Worm (Caenorhabditis elegans) whole organism, early embryonic: ENCODE results near the gene fkh-9.

Experiments
- B0310.2 ChIP-seq: sonication (generic microtip); optimal IDR thresholded peaks from 2 replicates; lab custom pipeline; 2016; ENCODE audit warnings: mild to moderate bottlenecking, missing genetic modification characterization, missing compliant biosample characterization
- F13C5.2 ChIP-seq: sonication (generic microtip); optimal IDR thresholded peaks from 2 replicates; lab custom pipeline; 2017; ENCODE audit warnings: mild to moderate bottlenecking, missing genetic modification characterization, inconsistent platforms, missing compliant biosample characterization
- aly-1 ChIP-seq: sonication (generic microtip); optimal IDR thresholded peaks from 2 replicates; lab custom pipeline; 2016; ENCODE audit warnings: missing genetic modification characterization, missing compliant biosample characterization
- ama-1 ChIP-seq: fragments of 150-350 bp; optimal IDR thresholded peaks from 2 replicates; lab custom pipeline; 2014
- ceh-13 ChIP-seq: fragments of 200-800 bp; sonication (Bioruptor generic); optimal IDR thresholded peaks from 2 replicates; lab custom pipeline; 2018; ENCODE audit warnings: mild to moderate bottlenecking, missing genetic modification characterization, missing compliant biosample characterization
- ceh-36 ChIP-seq: sonication (generic microtip); optimal IDR thresholded peaks from 2 replicates; lab custom pipeline; 2016; ENCODE audit warnings: missing genetic modification characterization, inconsistent platforms, missing compliant biosample characterization
- ets-7 ChIP-seq: sonication (generic microtip); optimal IDR thresholded peaks from 2 replicates; lab custom pipeline; 2016; ENCODE audit warnings: missing genotype, missing genetic modification characterization, missing compliant biosample characterization
- flt-1 ChIP-seq: fragments of 200-800 bp; sonication (Bioruptor generic); IDR thresholded peaks from 2 replicates; pipeline ENCODE4 v1.3.6; 2022; ENCODE audit warnings: missing genetic modification characterization, missing compliant biosample characterization
- hmbx-1 ChIP-seq: sonication (generic microtip); optimal IDR thresholded peaks from 2 replicates; lab custom pipeline; 2016; ENCODE audit warnings: mild to moderate bottlenecking, missing genetic modification characterization, missing compliant biosample characterization
- hmg-4 ChIP-seq: fragments of 200-800 bp; sonication (Bioruptor generic); optimal IDR thresholded peaks from 2 replicates; lab custom pipeline; 2018; ENCODE audit warnings: mild to moderate bottlenecking, missing genetic modification characterization, missing compliant biosample characterization
- hnd-1 ChIP-seq: sonication (generic microtip); optimal IDR thresholded peaks from 2 replicates; lab custom pipeline; 2016; ENCODE audit warnings: missing genetic modification characterization, missing compliant biosample characterization
- pes-1 ChIP-seq: fragments of 200-800 bp; sonication (Bioruptor generic); IDR thresholded peaks from 2 replicates; pipeline ENCODE4 v1.3.6; 2022; ENCODE audit warnings: missing genetic modification reagents, missing genetic modification characterization, missing compliant biosample characterization
- scrt-1 ChIP-seq: fragments of 200-800 bp; sonication (Bioruptor generic); IDR thresholded peaks from 2 replicates; pipeline ENCODE4 v1.3.6; 2022; ENCODE audit warnings: missing genetic modification characterization, missing compliant biosample characterization
- sea-1 ChIP-seq: fragments of 200-800 bp; sonication (Bioruptor generic); conservative IDR thresholded peaks from 2 replicates; pipeline ENCODE4 v1.3.6; 2022; ENCODE audit warnings: missing genetic modification characterization, missing compliant biosample characterization
- tbx-11 ChIP-seq: fragments of 200-800 bp; sonication (Bioruptor generic); IDR thresholded peaks from 2 replicates; pipeline ENCODE4 v1.3.6; 2022; ENCODE audit warnings: missing genetic modification characterization, missing compliant biosample characterization
- tbx-37 ChIP-seq: fragments of 200-800 bp; sonication (Bioruptor generic); conservative IDR thresholded peaks from 2 replicates; pipeline ENCODE4 v1.3.6; 2022; ENCODE audit warnings: missing genetic modification reagents, missing genetic modification characterization, missing compliant biosample characterization
- tra-4 ChIP-seq: sonication (generic microtip); optimal IDR thresholded peaks from 2 replicates; lab custom pipeline; 2017; ENCODE audit warnings: missing genetic modification characterization, missing compliant biosample characterization

fkh-9 gene

ce11 chrX:3826863-3827262 lies at the start of gene fkh-9:
TSS of gene fkh-9 (minus strand) at chrX:3826963.
- TF ChIP-seq hmg-4 (GFP tag; lab: Kevin White, UChicago): no peak
- TF ChIP-seq hnd-1 (tag; lab: Kevin White, UChicago): no peak
- no peak for TF ChIP-seq sea-1 (GFP tag; lab: Robert Waterston, UW)
- TF ChIP-seq pes-1 (GFP tag; lab: Robert Waterston, UW): no peak
- no peak for TF ChIP-seq aly-1 (tag; lab: Kevin White, UChicago)
- no peak for TF ChIP-seq tbx-11 (GFP tag; lab: Robert Waterston, UW)
- no peak for TF ChIP-seq tbx-37 (GFP tag; lab: Robert Waterston, UW)
- no peak for TF ChIP-seq ets-7 (tag; lab: Kevin White, UChicago)
- no peak for TF ChIP-seq ama-1
- TF ChIP-seq ceh-36: no peak
- TF ChIP-seq hmbx-1: no peak
- TF ChIP-seq scrt-1: no peak
- TF ChIP-seq tra-4 (tag; lab: Kevin White, UChicago): no peak
- no peak for TF ChIP-seq B0310.2
- TF ChIP-seq F13C5.2 (tag; lab: Kevin White, UChicago): no peak

ce11 chrX:3875714-3876113 lies 49.0 kb upstream of the fkh-9 start:
- TF ChIP-seq scrt-1 (no peak), B0310.2 (no peak), pes-1 (GFP tag; lab: Robert Waterston, UW) (no peak), ets-7 (tag; lab: Kevin White, UChicago) (no peak), hnd-1 (tag; lab: Kevin White, UChicago) (no peak), hmbx-1 (no peak), tra-4 (tag; lab: Kevin White, UChicago) (no peak), F13C5.2 (tag; lab: Kevin White, UChicago) (no peak), flt-1 (GFP tag; lab: Robert Waterston, UW) (no peak), sea-1 (GFP tag; lab: Robert Waterston, UW) (no peak), ceh-36 (no peak), aly-1 (tag; lab: Kevin White, UChicago) (no peak), ceh-13 (GFP tag; lab: Kevin White, UChicago) (no peak), tbx-11 (GFP tag; lab: Robert Waterston, UW) (no peak), hmg-4 (GFP tag; lab: Kevin White, UChicago) (no peak), tbx-37 (GFP tag; lab: Robert Waterston, UW) (no peak), ama-1 (no peak)

ce11 chrX:3873445-3873844 lies 46.7 kb upstream of the fkh-9 start, which contains the start of gene lim-4:
TSS of gene lim-4 (minus strand) at chrX:3873545.
- TF ChIP-seq tbx-37 (GFP tag; lab: Robert Waterston, UW) (no peak), pes-1 (GFP tag; lab: Robert Waterston, UW) (no peak), scrt-1 (no peak), sea-1 (GFP tag; lab: Robert Waterston, UW) (no peak), hnd-1 (tag; lab: Kevin White, UChicago) (no peak), F13C5.2 (tag; lab: Kevin White, UChicago) (no peak), B0310.2 (no peak)

ce11 chrX:3871578-3872234 lies 44.9 kb upstream of the fkh-9 start:
- TF ChIP-seq ceh-13 (GFP tag; lab: Kevin White, UChicago) (no peak), scrt-1 (no peak), hnd-1 (tag; lab: Kevin White, UChicago) (no peak), pes-1 (GFP tag; lab: Robert Waterston, UW) (no peak), tbx-37 (GFP tag; lab: Robert Waterston, UW) (no peak), hmg-4 (GFP tag; lab: Kevin White, UChicago) (no peak), tbx-11 (GFP tag; lab: Robert Waterston, UW) (no peak), B0310.2 (no peak), tra-4 (tag; lab: Kevin White, UChicago) (no peak), hmbx-1 (no peak), ama-1 (no peak)

- TF ChIP-seq ama-1 (no peak), flt-1 (GFP tag; lab: Robert Waterston, UW) (no peak), ceh-13 (GFP tag; lab: Kevin White, UChicago) (no peak), B0310.2 (no peak), hnd-1 (tag; lab: Kevin White, UChicago) (no peak), pes-1 (GFP tag; lab: Robert Waterston, UW) (no peak), hmg-4 (GFP tag; lab: Kevin White, UChicago) (no peak), aly-1 (tag; lab: Kevin White, UChicago) (no peak), scrt-1 (no peak), ceh-36 (no peak), tbx-11 (GFP tag; lab: Robert Waterston, UW) (no peak)
Measured at ce11 chrX:3867760-3868159, 41.0 kb upstream of the fkh-9 start.

ce11 chrX:3866197-3866596 lies 39.4 kb upstream of the fkh-9 start:
- TF ChIP-seq tra-4 (tag; lab: Kevin White, UChicago) (no peak), ets-7 (tag; lab: Kevin White, UChicago) (no peak), tbx-11 (GFP tag; lab: Robert Waterston, UW) (no peak), ama-1 (no peak), flt-1 (GFP tag; lab: Robert Waterston, UW) (no peak), ceh-13 (GFP tag; lab: Kevin White, UChicago) (no peak), ceh-36 (no peak), hnd-1 (tag; lab: Kevin White, UChicago) (no peak), B0310.2 (no peak)

ce11 chrX:3861294-3861693 lies 34.5 kb upstream of the fkh-9 start:
- TF ChIP-seq ets-7 (tag; lab: Kevin White, UChicago) (no peak), ceh-13 (GFP tag; lab: Kevin White, UChicago) (no peak), hmg-4 (GFP tag; lab: Kevin White, UChicago) (no peak), hnd-1 (tag; lab: Kevin White, UChicago) (no peak), aly-1 (tag; lab: Kevin White, UChicago) (no peak), pes-1 (GFP tag; lab: Robert Waterston, UW) (no peak), flt-1 (GFP tag; lab: Robert Waterston, UW) (no peak), sea-1 (GFP tag; lab: Robert Waterston, UW) (no peak), hmbx-1 (no peak), B0310.2 (no peak), ama-1 (no peak), scrt-1 (no peak), ceh-36 (no peak), tra-4 (tag; lab: Kevin White, UChicago) (no peak)
